Worm (Caenorhabditis elegans) whole organism, young adult: ENCODE results near the gene Y116F11B.6.

Experiments
- B0019.2 ChIP-seq: fragments of 200-800 bp; sonication (Bioruptor generic); conservative IDR thresholded peaks from 2 replicates; pipeline ENCODE4 v1.3.6; 2022; ENCODE audit warnings: missing genetic modification reagents, missing genetic modification characterization, missing compliant biosample characterization
- F23B12.7 ChIP-seq: sonication (generic microtip); optimal IDR thresholded peaks from 2 replicates; lab custom pipeline; 2017; ENCODE audit warnings: missing genetic modification characterization, mild to moderate bottlenecking, missing compliant biosample characterization, antibody characterized with exemption, moderate library complexity; ENCODE audit not compliant: insufficient read depth
- F39B2.1 ChIP-seq: fragments of 200-800 bp; sonication (Bioruptor generic); IDR thresholded peaks from 2 replicates; pipeline ENCODE4 v1.3.6; 2022; ENCODE audit warnings: missing genetic modification reagents, missing genetic modification characterization, missing compliant biosample characterization
- K11D2.4 ChIP-seq: fragments of 200-800 bp; sonication (Bioruptor generic); IDR thresholded peaks from 2 replicates; pipeline ENCODE4 v1.3.6; 2022; ENCODE audit warnings: missing genetic modification reagents, missing genetic modification characterization, missing compliant biosample characterization
- Y79H2A.3 ChIP-seq: fragments of 200-800 bp; sonication (Bioruptor generic); conservative IDR thresholded peaks from 2 replicates; pipeline ENCODE4 v1.3.6; 2022; ENCODE audit warnings: missing genetic modification reagents, missing genetic modification characterization, missing compliant biosample characterization
- chd-7 ChIP-seq: sonication (generic microtip); optimal IDR thresholded peaks from 2 replicates; lab custom pipeline; 2016; ENCODE audit warnings: mild to moderate bottlenecking, missing genetic modification characterization, moderate library complexity, missing compliant biosample characterization
- efl-1 ChIP-seq: fragments of 150-350 bp; optimal IDR thresholded peaks from 2 replicates; lab custom pipeline; 2014; ENCODE audit warnings: missing biosample characterization, missing genetic modification reagents, missing genetic modification characterization
- hlh-12 ChIP-seq: sonication (generic microtip); optimal IDR thresholded peaks from 2 replicates; lab custom pipeline; 2016; ENCODE audit warnings: missing genetic modification characterization, missing compliant biosample characterization
- let-526 ChIP-seq: fragments of 200-800 bp; sonication (Bioruptor generic); IDR thresholded peaks from 2 replicates; pipeline ENCODE4 v1.3.6; 2022; ENCODE audit warnings: missing genetic modification reagents, missing genetic modification characterization, missing compliant biosample characterization
- nhr-90 ChIP-seq: sonication (generic microtip); optimal IDR thresholded peaks from 2 replicates; lab custom pipeline; 2016; ENCODE audit warnings: missing genotype, mild to moderate bottlenecking, missing genetic modification characterization, missing compliant biosample characterization
- repo-1 ChIP-seq: sonication (generic microtip); optimal IDR thresholded peaks from 2 replicates; lab custom pipeline; 2017; ENCODE audit warnings: mild to moderate bottlenecking, missing genetic modification characterization, missing compliant biosample characterization
- unc-130 ChIP-seq: sonication (generic microtip); optimal IDR thresholded peaks from 2 replicates; lab custom pipeline; 2016; ENCODE audit warnings: missing genetic modification reagents, missing genetic modification characterization, missing compliant biosample characterization

DNA sequence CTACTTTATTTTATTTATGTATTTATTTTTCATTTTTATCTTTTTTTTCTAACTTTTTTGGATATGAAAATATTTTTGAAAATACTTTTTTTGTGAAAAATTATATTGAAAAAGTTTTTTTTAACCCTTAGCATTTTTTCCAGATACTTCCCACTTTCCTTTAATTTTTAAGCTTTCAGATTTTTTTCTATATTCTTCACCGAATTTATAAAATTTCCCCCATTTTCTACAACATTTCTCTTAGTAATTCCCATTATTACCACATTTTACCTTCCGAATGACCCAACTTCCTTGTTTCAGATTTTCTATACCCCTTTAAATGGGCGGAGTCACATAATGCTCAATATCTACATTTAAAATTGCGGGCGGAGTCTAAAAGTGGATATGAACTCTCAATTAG is 30.9 kb downstream of the Y116F11B.6 start, which contains the start of gene daf-28:
- no peak for TF ChIP-seq Y79H2A.3 (GFP tag; lab: Robert Waterston, UW)
- no peak for TF ChIP-seq chd-7 (tag; lab: Kevin White, UChicago)
- no peak for TF ChIP-seq nhr-90 (tag; lab: Kevin White, UChicago)
- TF ChIP-seq F39B2.1 (GFP tag; lab: Robert Waterston, UW) = no peak
- no peak for TF ChIP-seq K11D2.4
- TF ChIP-seq hlh-12 (tag; lab: Kevin White, UChicago) = no peak
- TF ChIP-seq unc-130 (GFP tag; lab: Kevin White, UChicago) = no peak
- no peak for TF ChIP-seq repo-1 (tag; lab: Kevin White, UChicago)
- no peak for TF ChIP-seq F23B12.7
- TF ChIP-seq B0019.2 = no peak
- TF ChIP-seq efl-1 (GFP tag; lab: Kevin White, UChicago) = no peak
- TF ChIP-seq let-526 = no peak
